Fruit fly (Drosophila melanogaster): ENCODE results near the gene CG13117.

DNA sequence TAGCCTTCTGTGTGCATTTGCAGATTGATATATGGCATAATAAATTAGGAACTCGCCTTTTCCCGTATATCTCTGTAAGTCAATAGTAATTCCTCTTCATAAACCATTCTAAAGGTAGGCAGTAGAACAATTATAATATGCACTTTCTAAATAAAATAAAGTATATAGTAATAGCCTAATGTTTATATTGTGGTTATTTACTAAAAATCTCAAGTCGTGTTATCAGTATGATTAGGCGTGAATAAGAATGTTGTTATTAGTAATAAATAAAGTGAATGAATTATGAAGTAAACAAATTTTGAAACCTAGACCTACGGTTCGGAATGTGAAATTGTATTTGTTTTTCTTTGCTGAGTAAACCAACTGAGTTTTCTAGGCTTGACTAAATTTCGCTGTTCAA is 40.7 kb upstream of the CG13117 start:
- TF ChIP-seq psq (optimal IDR thresholded peaks at IDR 0.05) (no peak), h (optimal IDR thresholded peaks at IDR 0.05) (no peak), Myc (optimal IDR thresholded peaks at IDR 0.05) (no peak), ttk (optimal IDR thresholded peaks at IDR 0.05) (no peak)
